Worm (Caenorhabditis elegans) whole organism, L4/young adult: ENCODE data around the gene D1054.10.

ENCODE experiments used
- dao-5 ChIP-seq: sonication (generic microtip); optimal IDR thresholded peaks from 2 replicates; lab custom pipeline; 2016; ENCODE audit warnings: missing genotype, missing genetic modification characterization, moderate library complexity, missing compliant biosample characterization
- him-1 ChIP-seq: sonication (generic microtip); optimal IDR thresholded peaks from 2 replicates; lab custom pipeline; 2016; ENCODE audit warnings: missing genotype, missing genetic modification reagents, missing genetic modification characterization, missing compliant biosample characterization

DNA sequence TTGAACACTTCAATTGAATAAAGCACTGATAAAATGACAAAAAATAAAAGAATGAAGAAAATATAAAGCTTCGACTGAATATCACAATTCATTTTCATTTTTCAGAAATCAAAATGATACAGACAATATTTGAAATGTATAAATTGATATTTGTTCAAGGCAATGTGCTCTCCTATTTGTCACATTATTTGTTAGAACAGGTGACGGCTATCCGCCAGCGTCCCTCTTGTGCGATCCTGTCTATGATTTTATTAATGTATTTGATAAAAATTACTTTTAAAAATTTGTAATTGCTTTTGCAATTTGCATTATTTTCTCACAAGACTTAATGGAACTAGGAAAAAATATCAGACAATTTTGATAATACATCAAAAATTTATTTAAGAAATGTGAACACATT is 38.6 kb downstream of the D1054.10 start, which contains the start of gene F28H7.7:
- TF ChIP-seq him-1 (no peak), dao-5 (tag; lab: Kevin White, UChicago) (no peak)
